ENCODE assay signal across 5 worm cellular contexts in genomic region chrV:2251774-2252173, ce11.
TF ChIP-seq lines count a peak whose summit lies in the region.

No protein-coding gene starts in this region.

TF ChIP-seq in whole organism, L1 larva, 84 proteins besides CTCF, POLR2A, EP300 and RAD21:
- TF ChIP-seq pqm-1 (tag; optimal IDR thresholded peaks at IDR 0.05; lab: Kevin White, UChicago), result no peak
- peak; percentile 2 for TF ChIP-seq elt-2 (tag; optimal IDR thresholded peaks at IDR 0.05; lab: Kevin White, UChicago)
- TF ChIP-seq nhr-77 (tag; optimal IDR thresholded peaks at IDR 0.05; lab: Kevin White, UChicago), result no peak
- no peak for TF ChIP-seq unc-62 (GFP tag; optimal IDR thresholded peaks at IDR 0.05; lab: Kevin White, UChicago)
- no peak for TF ChIP-seq ceh-90 (tag; optimal IDR thresholded peaks at IDR 0.05; lab: Kevin White, UChicago)
- no peak for TF ChIP-seq nhr-11 (tag; optimal IDR thresholded peaks at IDR 0.05; lab: Kevin White, UChicago)

TF ChIP-seq in whole organism, L2 larva, 48 proteins besides CTCF, POLR2A, EP300 and RAD21:
- no peak for TF ChIP-seq unc-55 (GFP tag; optimal IDR thresholded peaks at IDR 0.05; lab: Kevin White, UChicago)
- TF ChIP-seq fos-1 (tag; optimal IDR thresholded peaks at IDR 0.05; lab: Kevin White, UChicago), result peak; percentile 11

TF ChIP-seq in whole organism, L3 larva, 47 proteins besides CTCF, POLR2A, EP300 and RAD21:
- peak; percentile 13 for TF ChIP-seq pqm-1 (tag; optimal IDR thresholded peaks at IDR 0.05; lab: Kevin White, UChicago)
- peak; percentile 55 for TF ChIP-seq elt-2 (tag; optimal IDR thresholded peaks at IDR 0.05; lab: Kevin White, UChicago)
- no peak for TF ChIP-seq sea-2 (GFP tag; optimal IDR thresholded peaks at IDR 0.05; lab: Kevin White, UChicago)

TF ChIP-seq in whole organism, L4 larva, 104 proteins besides CTCF, POLR2A, EP300 and RAD21:
- no peak for TF ChIP-seq unc-39 (tag; optimal IDR thresholded peaks at IDR 0.05; lab: Kevin White, UChicago)
- peak; percentile 7 for TF ChIP-seq pqm-1 (tag; optimal IDR thresholded peaks at IDR 0.05; lab: Kevin White, UChicago)
- no peak for TF ChIP-seq duxl-1 (tag; optimal IDR thresholded peaks at IDR 0.05; lab: Kevin White, UChicago; ENCODE audit: poor library complexity)
- peak; percentile 73 for TF ChIP-seq dmd-6 (GFP tag; IDR thresholded peaks at IDR 0.05; lab: Robert Waterston, UW)
- no peak for TF ChIP-seq saeg-2 (GFP tag; IDR thresholded peaks at IDR 0.05; lab: Robert Waterston, UW)
- TF ChIP-seq lim-7 (GFP tag; IDR thresholded peaks at IDR 0.05; lab: Robert Waterston, UW), result no peak
- peak; percentile 8 for TF ChIP-seq dve-1 (tag; optimal IDR thresholded peaks at IDR 0.05; lab: Kevin White, UChicago; ENCODE audit: insufficient read depth)
- TF ChIP-seq nhr-77 (tag; optimal IDR thresholded peaks at IDR 0.05; lab: Kevin White, UChicago), result no peak
- no peak for TF ChIP-seq dmd-8 (GFP tag; IDR thresholded peaks at IDR 0.05; lab: Robert Waterston, UW)
- no peak for TF ChIP-seq daf-16 (GFP tag; optimal IDR thresholded peaks at IDR 0.05; lab: Kevin White, UChicago)
- TF ChIP-seq daf-16 (tag; optimal IDR thresholded peaks at IDR 0.05; lab: Kevin White, UChicago), result peak; percentile 19
TF ChIP-seq in whole organism, L4 larva: peak in this region for 4.

TF ChIP-seq in whole organism, young adult, 124 proteins besides CTCF, POLR2A, EP300 and RAD21:
- TF ChIP-seq nhr-27 (tag; optimal IDR thresholded peaks at IDR 0.05; lab: Kevin White, UChicago) (no peak), ets-4 (GFP tag; optimal IDR thresholded peaks at IDR 0.05; lab: Kevin White, UChicago) (no peak), nhr-80 (tag; optimal IDR thresholded peaks at IDR 0.05; lab: Kevin White, UChicago) (peak; percentile 31)
